Worm (Caenorhabditis elegans): ENCODE data around the gene Y59E9AL.36.
A peak's percentile ranks its signal among the peaks of the same experiment; 100 is the strongest.
"Not testable (repeated sequence)": the region's sequence is repeated elsewhere in the genome, so short reads cannot be mapped to it uniquely, and the experiment has no call there.

Y59E9AL.36 gene

DNA sequence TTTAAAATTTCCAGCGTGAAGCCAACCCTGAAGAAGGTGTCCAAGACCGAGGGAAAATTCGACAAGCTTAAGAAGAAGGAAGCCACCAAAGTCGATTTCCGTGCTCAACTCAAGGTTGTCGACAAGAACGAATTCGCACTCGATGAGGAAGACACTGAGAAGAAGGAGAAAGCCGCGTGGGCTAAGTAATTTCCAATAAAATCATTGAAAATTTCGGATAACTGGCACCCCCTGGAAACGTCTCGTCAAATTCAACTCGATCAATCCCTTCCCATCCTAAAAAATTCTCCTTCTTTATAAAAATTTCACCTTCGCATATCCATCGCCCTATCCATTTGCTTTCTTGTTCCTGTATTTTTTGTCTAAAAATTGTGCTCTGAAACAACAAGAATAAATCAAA, 2.6 kb downstream of the Y59E9AL.36 start:
- TF ChIP-seq him-1 (tag; optimal IDR thresholded peaks at IDR 0.05) (no peak), dao-5 (tag; optimal IDR thresholded peaks at IDR 0.05) (no peak), W03F9.2 (tag; optimal IDR thresholded peaks at IDR 0.05) (no peak)

DNA sequence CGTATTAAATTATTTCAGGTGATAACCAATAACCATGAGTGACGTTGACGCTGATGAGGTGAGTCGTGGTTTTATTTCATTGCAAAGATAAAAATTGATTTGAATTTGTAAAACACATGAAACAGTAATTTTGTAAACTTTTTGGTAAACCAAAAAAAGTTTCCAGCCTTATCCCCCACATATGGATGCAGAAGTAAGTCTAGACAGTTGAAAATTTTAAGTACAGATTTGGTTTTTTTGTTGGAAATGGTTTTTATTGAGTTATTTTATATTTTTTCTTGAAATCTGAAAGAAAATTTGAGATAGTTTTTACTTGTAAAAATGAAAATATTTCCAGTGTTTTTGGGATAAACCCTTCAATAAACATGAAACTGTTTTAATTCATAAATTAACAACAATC, 4.7 kb downstream of the Y59E9AL.36 start, which contains the start of gene tni-4:
TSS of gene tni-4 (plus strand) at position 19 of the 400 bp plus-strand sequence.
- TF ChIP-seq W03F9.2 (tag; optimal IDR thresholded peaks at IDR 0.05) (no peak), dao-5 (tag; optimal IDR thresholded peaks at IDR 0.05) (no peak), him-1 (tag; optimal IDR thresholded peaks at IDR 0.05) (no peak)

- TF ChIP-seq him-1 (tag; optimal IDR thresholded peaks at IDR 0.05), result no peak
- no peak for TF ChIP-seq dao-5 (tag; optimal IDR thresholded peaks at IDR 0.05)
- no peak for TF ChIP-seq W03F9.2 (tag; optimal IDR thresholded peaks at IDR 0.05)
Measured at ce11 chrIV:5202575-5202974, 6.7 kb downstream of the Y59E9AL.36 start.

ce11 chrIV:5200813-5201212, 8.5 kb downstream of the Y59E9AL.36 start:
- TF ChIP-seq W03F9.2 (tag; optimal IDR thresholded peaks at IDR 0.05), result no peak
- no peak for TF ChIP-seq dao-5 (tag; optimal IDR thresholded peaks at IDR 0.05)
- TF ChIP-seq him-1 (tag; optimal IDR thresholded peaks at IDR 0.05), result no peak

DNA sequence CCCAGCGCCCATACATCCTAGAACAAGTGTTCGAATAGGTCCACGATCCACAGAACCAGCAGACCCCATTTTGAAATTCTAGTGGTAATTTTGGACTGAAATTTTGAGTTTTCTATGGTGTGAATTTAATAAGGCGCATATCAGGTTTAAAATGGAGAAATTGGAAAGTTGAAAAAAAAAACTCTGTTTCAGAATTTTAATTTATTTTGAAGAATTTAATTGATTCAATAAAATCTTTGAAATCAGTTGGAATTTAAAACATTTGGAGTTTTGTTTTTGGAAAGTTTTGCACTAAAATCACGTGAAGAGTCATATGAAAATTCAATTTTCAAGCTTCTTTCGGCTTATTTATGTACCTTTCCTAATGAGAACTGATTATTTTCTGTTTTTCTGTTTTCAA, 13.8 kb downstream of the Y59E9AL.36 start, which contains the start of gene gpa-18:
TSS of gene gpa-18 (minus strand) at position 101 of the 400 bp plus-strand sequence.
- TF ChIP-seq dao-5 (tag; optimal IDR thresholded peaks at IDR 0.05), result no peak
- no peak for TF ChIP-seq him-1 (tag; optimal IDR thresholded peaks at IDR 0.05)
- TF ChIP-seq W03F9.2 (tag; optimal IDR thresholded peaks at IDR 0.05), result no peak

DNA sequence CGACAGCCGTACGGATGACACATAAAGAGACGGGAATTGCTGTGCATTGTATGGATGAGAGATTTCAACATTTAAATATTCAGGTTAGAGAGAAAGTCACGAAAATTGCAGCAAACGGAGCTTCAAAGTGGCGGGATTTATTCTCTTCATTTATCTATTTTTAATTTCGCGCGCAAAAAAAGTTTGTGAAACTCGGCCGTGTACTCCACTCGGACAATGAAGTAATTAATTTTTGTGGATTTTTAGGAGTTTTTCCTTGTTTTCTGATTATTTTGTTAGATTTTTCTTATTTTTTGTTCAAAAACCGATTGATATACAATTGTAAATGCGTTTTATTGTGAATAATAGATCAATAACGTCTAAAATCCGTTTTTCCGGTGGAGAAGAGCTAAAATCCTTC, 21.2 kb downstream of the Y59E9AL.36 start:
- TF ChIP-seq W03F9.2 (tag; optimal IDR thresholded peaks at IDR 0.05), result no peak
- no peak for TF ChIP-seq dao-5 (tag; optimal IDR thresholded peaks at IDR 0.05)
- TF ChIP-seq him-1 (tag; optimal IDR thresholded peaks at IDR 0.05), result no peak

DNA sequence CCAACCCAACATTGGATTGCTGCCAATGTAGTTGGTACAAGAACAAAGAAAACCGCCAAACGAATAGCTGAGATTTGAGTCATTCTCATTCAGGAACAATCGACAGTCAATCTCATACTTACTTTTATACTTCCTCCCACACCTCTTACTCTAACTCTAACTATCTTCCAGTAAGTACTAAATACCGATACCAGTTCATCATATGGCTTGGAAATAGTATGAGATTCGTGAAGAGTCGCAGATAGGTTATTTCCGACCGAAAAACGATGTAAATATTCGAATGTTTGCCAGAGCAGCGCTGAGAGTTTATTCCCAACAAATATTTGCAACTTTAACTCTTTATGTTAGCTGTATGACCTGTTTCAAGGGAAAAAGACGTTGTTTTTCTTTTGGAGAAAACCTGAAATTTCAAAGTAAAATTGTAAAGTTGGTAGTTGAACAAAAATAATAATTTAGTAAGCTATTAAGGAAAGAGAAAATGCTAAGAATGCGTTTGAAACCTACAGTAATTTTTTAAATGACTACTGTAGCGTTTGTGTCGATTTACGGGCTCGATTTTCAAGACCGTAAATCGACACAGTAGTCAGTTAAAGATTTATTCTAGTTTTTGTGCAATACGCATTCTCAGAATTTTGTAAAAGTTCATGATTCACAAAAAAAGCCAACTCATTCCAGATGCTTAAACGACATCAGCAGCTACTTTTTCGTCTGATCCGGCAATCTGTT, 22.6 kb downstream of the Y59E9AL.36 start, which contains the start of the genes W03F8.6 and mtrf-1L:
TSS of gene W03F8.6 (minus strand) at position 101 of the 726 bp plus-strand sequence.
TSS of gene mtrf-1L (plus strand) at position 676 of the 726 bp plus-strand sequence.
- no peak for TF ChIP-seq him-1 (tag; optimal IDR thresholded peaks at IDR 0.05)
- TF ChIP-seq dao-5 (tag; optimal IDR thresholded peaks at IDR 0.05), result no peak
- TF ChIP-seq W03F9.2 (tag; optimal IDR thresholded peaks at IDR 0.05), result no peak

- TF ChIP-seq W03F9.2 (tag; optimal IDR thresholded peaks at IDR 0.05) (peak; percentile 93), dao-5 (tag; optimal IDR thresholded peaks at IDR 0.05) (no peak)
Measured at ce11 chrIV:5183755-5184166, 25.5 kb downstream of the Y59E9AL.36 start, which contains the start of gene W03F8.4. W03F8.4 (plus strand) TSS chrIV:5184123.

DNA sequence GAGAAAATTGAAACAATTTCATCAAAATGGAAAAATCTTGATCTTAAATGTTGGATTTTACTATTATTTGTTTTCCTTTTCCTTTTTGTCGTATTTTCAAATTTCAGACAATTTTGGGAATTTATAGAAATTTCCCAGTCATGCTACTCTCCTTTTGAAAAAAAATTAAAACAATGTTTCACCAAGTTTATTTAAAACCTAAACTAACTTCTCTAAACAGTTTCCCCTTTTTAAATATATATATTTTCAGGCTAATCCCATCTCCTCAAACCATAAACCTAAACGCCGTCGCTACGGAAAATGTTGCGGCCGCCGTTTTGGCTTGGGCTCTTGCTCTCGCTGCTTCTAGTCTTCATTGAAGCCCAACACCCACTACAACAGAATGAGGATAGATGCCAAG, 36.2 kb downstream of the Y59E9AL.36 start, which contains the start of gene lam-1:
TSS of gene lam-1 (plus strand) at position 301 of the 400 bp plus-strand sequence.
- TF ChIP-seq him-1 (tag; optimal IDR thresholded peaks at IDR 0.05), result no peak
- TF ChIP-seq dao-5 (tag; optimal IDR thresholded peaks at IDR 0.05), result no peak
- TF ChIP-seq W03F9.2 (tag; optimal IDR thresholded peaks at IDR 0.05), result no peak

- no peak for TF ChIP-seq W03F9.2 (tag; optimal IDR thresholded peaks at IDR 0.05)
- no peak for TF ChIP-seq him-1 (tag; optimal IDR thresholded peaks at IDR 0.05)
- no peak for TF ChIP-seq dao-5 (tag; optimal IDR thresholded peaks at IDR 0.05)
Measured at ce11 chrIV:5171994-5172528, 37.2 kb downstream of the Y59E9AL.36 start.

- TF ChIP-seq dao-5 (tag; optimal IDR thresholded peaks at IDR 0.05) (no peak), him-1 (tag; optimal IDR thresholded peaks at IDR 0.05) (no peak), W03F9.2 (tag; optimal IDR thresholded peaks at IDR 0.05) (no peak)
Measured at ce11 chrIV:5169335-5169734, 39.9 kb downstream of the Y59E9AL.36 start.

- TF ChIP-seq dao-5 (tag; optimal IDR thresholded peaks at IDR 0.05), result no peak
- TF ChIP-seq him-1 (tag; optimal IDR thresholded peaks at IDR 0.05), result no peak
- no peak for TF ChIP-seq W03F9.2 (tag; optimal IDR thresholded peaks at IDR 0.05)
Measured at ce11 chrIV:5166030-5166429, 43.3 kb downstream of the Y59E9AL.36 start, which contains the start of gene ptp-5.1. ptp-5.1 (plus strand) TSS chrIV:5166330.

ce11 chrIV:5165626-5166025, 43.7 kb downstream of the Y59E9AL.36 start, which contains the start of gene nspd-6:
nspd-6 (minus strand) TSS chrIV:5165726.
- not testable (repeated sequence) for TF ChIP-seq W03F9.2, dao-5, him-1 (tag; optimal IDR thresholded peaks at IDR 0.05)

DNA sequence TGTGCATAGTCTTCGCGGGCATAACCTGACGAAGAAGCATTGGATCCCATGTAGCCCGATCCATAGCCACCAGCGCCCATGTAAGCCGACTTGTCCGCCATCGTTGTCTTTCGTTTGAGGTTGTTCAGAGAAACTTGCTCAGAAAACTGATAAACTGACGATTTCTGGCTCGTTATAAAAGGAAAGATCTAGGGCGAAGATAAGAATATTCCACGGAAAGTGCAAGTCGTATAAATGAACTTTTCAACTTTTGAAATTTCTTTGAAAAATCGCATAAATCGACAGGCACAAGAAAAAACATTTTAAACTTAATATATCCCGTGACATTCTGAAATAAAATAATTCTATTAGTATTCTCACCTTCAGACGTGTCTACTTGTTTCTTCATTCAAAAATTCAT, 46.3 kb downstream of the Y59E9AL.36 start, which contains the start of the genes nspd-3 and C24D10.2:
TSS of gene nspd-3 (minus strand) at position 101 of the 400 bp plus-strand sequence.
TSS of gene C24D10.2 (plus strand) at position 399 of the 400 bp plus-strand sequence.
- TF ChIP-seq him-1, W03F9.2, dao-5 (tag; optimal IDR thresholded peaks at IDR 0.05): not testable (repeated sequence)

Data from whole organism, L4/young adult.